Worm (Caenorhabditis elegans): Measurements from ENCODE around the gene str-25.

DNA sequence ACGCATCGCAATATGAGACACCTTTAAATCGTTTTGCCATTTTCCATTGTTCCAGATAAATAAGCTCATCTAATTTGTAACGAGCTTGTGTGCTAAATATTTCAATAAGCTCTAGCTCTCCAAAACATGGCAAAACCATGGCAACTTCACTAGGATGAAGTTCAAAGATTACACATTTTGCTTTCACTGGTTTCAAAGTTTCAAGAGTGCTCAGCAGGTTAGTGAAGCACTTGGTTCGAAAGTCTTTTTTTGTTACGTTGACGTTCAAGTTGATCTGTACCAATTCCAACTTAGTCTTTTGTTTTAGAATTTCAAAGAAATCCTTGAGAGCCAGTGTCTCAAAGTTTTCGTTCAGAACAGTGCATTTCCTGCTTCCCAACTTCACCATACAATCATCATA, 26.9 kb downstream of the str-25 start, which contains the start of gene fbxa-18:
- TF ChIP-seq elt-1 (tag; optimal IDR thresholded peaks at IDR 0.05; ENCODE audit: borderline replicate concordance, insufficient read depth): no peak
- TF ChIP-seq nhr-28 (tag; optimal IDR thresholded peaks at IDR 0.05): no peak
- TF ChIP-seq sem-2 (GFP tag; optimal IDR thresholded peaks at IDR 0.05): no peak
- no peak for TF ChIP-seq snpc-4 (tag; optimal IDR thresholded peaks at IDR 0.05)
